Worm (Caenorhabditis elegans) whole organism, young adult: ENCODE results near the gene R03H10.7.

Experiments
- F10E7.11 ChIP-seq: sonication (generic microtip); optimal IDR thresholded peaks from 2 replicates; lab custom pipeline; 2017; ENCODE audit warnings: mild to moderate bottlenecking, missing genetic modification characterization, moderate library complexity, missing compliant biosample characterization
- T26A5.8 ChIP-seq: sonication (generic microtip); optimal IDR thresholded peaks from 2 replicates; lab custom pipeline; 2016; ENCODE audit warnings: missing genetic modification characterization, missing compliant biosample characterization
- aptf-3 ChIP-seq: fragments of 200-800 bp; sonication (Bioruptor generic); IDR thresholded peaks from 2 replicates; pipeline ENCODE4 v1.3.6; 2022; ENCODE audit warnings: missing genetic modification characterization, missing compliant biosample characterization
- bed-2 ChIP-seq: fragments of 200-800 bp; sonication (Bioruptor generic); IDR thresholded peaks from 2 replicates; pipeline ENCODE4 v1.3.6; 2022; ENCODE audit warnings: missing genetic modification reagents, missing genetic modification characterization, missing compliant biosample characterization
- ceh-40 ChIP-seq: fragments of 200-800 bp; sonication (Bioruptor generic); IDR thresholded peaks from 2 replicates; pipeline ENCODE4 v1.3.6; 2022; ENCODE audit warnings: missing genetic modification characterization, missing compliant biosample characterization
- lag-1 ChIP-seq: fragments of 200-800 bp; sonication (Bioruptor generic); IDR thresholded peaks from 2 replicates; pipeline ENCODE4 v1.3.6; 2022; ENCODE audit warnings: missing genetic modification reagents, missing genetic modification characterization, missing compliant biosample characterization
- pbrm-1 ChIP-seq: fragments of 200-800 bp; sonication (Bioruptor generic); IDR thresholded peaks from 2 replicates; pipeline ENCODE4 v1.3.6; 2022; ENCODE audit warnings: missing genetic modification reagents, missing genetic modification characterization, missing compliant biosample characterization
- unc-62 ChIP-seq: fragments of 150-350 bp; optimal IDR thresholded peaks from 2 replicates; lab custom pipeline; 2014; ENCODE audit warnings: missing biosample characterization, missing genetic modification reagents, missing genetic modification characterization
- ztf-18 ChIP-seq: sonication (generic microtip); optimal IDR thresholded peaks from 2 replicates; lab custom pipeline; 2016; ENCODE audit warnings: missing genotype, mild to moderate bottlenecking, missing genetic modification characterization, missing compliant biosample characterization
- ztf-3 ChIP-seq: fragments of 200-800 bp; sonication (Bioruptor generic); optimal IDR thresholded peaks from 2 replicates; lab custom pipeline; 2018; ENCODE audit warnings: mild to moderate bottlenecking, missing genetic modification characterization, missing compliant biosample characterization

ce11 chrII:4159570-4159969 is 19.2 kb downstream of the R03H10.7 start:
- TF ChIP-seq F10E7.11 (tag; lab: Kevin White, UChicago) (no peak), ztf-3 (GFP tag; lab: Kevin White, UChicago) (no peak), lag-1 (GFP tag; lab: Robert Waterston, UW) (no peak), unc-62 (GFP tag; lab: Kevin White, UChicago) (no peak), T26A5.8 (tag; lab: Kevin White, UChicago) (no peak), bed-2 (no peak), ztf-18 (tag; lab: Kevin White, UChicago) (no peak), pbrm-1 (GFP tag; lab: Robert Waterston, UW) (no peak), ceh-40 (GFP tag; lab: Robert Waterston, UW) (no peak), aptf-3 (no peak)
